Worm (Caenorhabditis elegans): ENCODE measurements around the gene C32D5.11.

The C32D5.11 gene

ce11 chrII:6377381-6377948 is 22.2 kb upstream of the C32D5.11 start:
- TF ChIP-seq lin-11 (tag; optimal IDR thresholded peaks at IDR 0.05) (no peak), unc-42 (tag; optimal IDR thresholded peaks at IDR 0.05) (no peak), ceh-19 (GFP tag; optimal IDR thresholded peaks at IDR 0.05) (no peak), hlh-13 (GFP tag; optimal IDR thresholded peaks at IDR 0.05) (no peak), mec-3 (tag; optimal IDR thresholded peaks at IDR 0.05; ENCODE audit: borderline replicate concordance) (no peak), C38D4.7 (GFP tag; optimal IDR thresholded peaks at IDR 0.05) (no peak), ceh-34 (tag; optimal IDR thresholded peaks at IDR 0.05) (no peak), lim-6 (tag; optimal IDR thresholded peaks at IDR 0.05) (no peak), ceh-18 (tag; optimal IDR thresholded peaks at IDR 0.05) (no peak), odd-2 (tag; optimal IDR thresholded peaks at IDR 0.05) (no peak), ceh-31 (tag; optimal IDR thresholded peaks at IDR 0.05) (no peak)

ce11 chrII:6376693-6377092 is 21.4 kb upstream of the C32D5.11 start:
- TF ChIP-seq sox-2 (GFP tag; IDR thresholded peaks at IDR 0.05) (no peak), hlh-6 (tag; optimal IDR thresholded peaks at IDR 0.05) (no peak), Y22D7AL.16 (tag; optimal IDR thresholded peaks at IDR 0.05) (no peak), pag-3 (tag; optimal IDR thresholded peaks at IDR 0.05; ENCODE audit: borderline replicate concordance) (no peak), ets-4 (tag; optimal IDR thresholded peaks at IDR 0.05) (no peak), lin-11 (tag; optimal IDR thresholded peaks at IDR 0.05) (no peak), ztf-16 (tag; optimal IDR thresholded peaks at IDR 0.05) (no peak), mec-3 (tag; optimal IDR thresholded peaks at IDR 0.05; ENCODE audit: borderline replicate concordance) (no peak), elt-2 (tag; optimal IDR thresholded peaks at IDR 0.05) (no peak), madf-2 (tag; optimal IDR thresholded peaks at IDR 0.05) (no peak), ama-1 (optimal IDR thresholded peaks at IDR 0.05) (no peak), pros-1 (tag; optimal IDR thresholded peaks at IDR 0.05) (no peak), ceh-2 (tag; optimal IDR thresholded peaks at IDR 0.05) (no peak)

DNA sequence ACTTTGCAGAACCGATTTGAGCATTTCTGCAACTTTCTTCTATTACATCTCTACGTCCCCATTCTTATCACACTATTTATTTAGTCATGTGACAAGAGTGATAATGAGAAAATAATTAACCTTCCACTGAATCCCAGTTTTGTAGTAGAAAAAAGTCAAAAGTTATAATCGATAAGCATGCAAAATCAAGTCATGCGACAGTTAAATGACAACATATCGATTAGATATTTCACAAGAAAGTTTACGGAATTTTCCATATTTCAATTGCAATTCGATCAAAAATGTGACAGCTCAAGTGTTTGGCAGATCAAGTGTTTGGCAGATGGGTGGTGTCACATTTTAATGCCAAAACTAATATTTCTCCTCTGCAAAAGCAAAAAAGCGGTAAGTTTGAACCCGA is 19.4 kb upstream of the C32D5.11 start:
- no peak for TF ChIP-seq ceh-9 (tag; optimal IDR thresholded peaks at IDR 0.05)
- TF ChIP-seq ref-2 (tag; optimal IDR thresholded peaks at IDR 0.05): no peak
- TF ChIP-seq dve-1 (tag; optimal IDR thresholded peaks at IDR 0.05): no peak
- TF ChIP-seq tbx-2 (tag; optimal IDR thresholded peaks at IDR 0.05): no peak
- TF ChIP-seq pros-1 (tag; optimal IDR thresholded peaks at IDR 0.05): no peak
- no peak for TF ChIP-seq lim-6 (tag; optimal IDR thresholded peaks at IDR 0.05)
- no peak for TF ChIP-seq fkh-6 (tag; optimal IDR thresholded peaks at IDR 0.05)
- no peak for TF ChIP-seq ceh-48 (tag; optimal IDR thresholded peaks at IDR 0.05)
- no peak for TF ChIP-seq K02D7.2 (tag; optimal IDR thresholded peaks at IDR 0.05)
- no peak for TF ChIP-seq ceh-31 (tag; optimal IDR thresholded peaks at IDR 0.05)
- no peak for TF ChIP-seq dmd-4 (tag; optimal IDR thresholded peaks at IDR 0.05; ENCODE audit: borderline replicate concordance)
- TF ChIP-seq zip-5 (tag; optimal IDR thresholded peaks at IDR 0.05): no peak
- no peak for TF ChIP-seq hlh-13 (GFP tag; optimal IDR thresholded peaks at IDR 0.05)
- no peak for TF ChIP-seq unc-3 (GFP tag; conservative IDR thresholded peaks at IDR 0.05)
- no peak for TF ChIP-seq unc-3 (tag; optimal IDR thresholded peaks at IDR 0.05)
- TF ChIP-seq pat-9 (tag; optimal IDR thresholded peaks at IDR 0.05): no peak
- no peak for TF ChIP-seq elt-4 (tag; optimal IDR thresholded peaks at IDR 0.05)
- no peak for TF ChIP-seq tbx-7 (tag; optimal IDR thresholded peaks at IDR 0.05)
- no peak for TF ChIP-seq nhr-11 (tag; optimal IDR thresholded peaks at IDR 0.05)
- TF ChIP-seq nfya-1 (tag; optimal IDR thresholded peaks at IDR 0.05): no peak

DNA sequence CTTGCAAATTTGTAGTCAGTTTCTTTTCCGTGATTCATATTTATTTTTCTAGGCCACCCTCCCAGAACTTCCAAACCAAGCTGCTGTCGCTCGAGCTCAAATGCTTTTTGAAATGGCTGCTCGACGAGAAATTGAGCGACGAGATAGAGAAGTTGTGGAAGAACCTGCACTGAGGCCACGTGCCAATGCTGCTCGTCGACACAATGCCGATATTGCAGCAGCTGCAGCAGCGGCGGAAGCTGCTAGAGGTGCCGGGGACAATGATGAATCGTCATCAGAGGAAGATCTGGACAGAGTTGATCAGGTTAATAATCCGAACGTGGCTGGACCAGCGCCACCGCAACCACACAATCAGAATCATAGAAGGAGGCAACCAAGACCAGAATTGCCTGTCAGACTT is 18.1 kb upstream of the C32D5.11 start:
- TF ChIP-seq hlh-8 (tag; optimal IDR thresholded peaks at IDR 0.05): no peak
- no peak for TF ChIP-seq rnt-1 (tag; optimal IDR thresholded peaks at IDR 0.05)
- no peak for TF ChIP-seq ref-2 (tag; optimal IDR thresholded peaks at IDR 0.05)

All from whole organism, late embryonic.